Worm (Caenorhabditis elegans) whole organism, late embryonic: ENCODE results near the gene nsy-4.

ENCODE experiments used
- ama-1 ChIP-seq: fragments of 150-350 bp; optimal IDR thresholded peaks from 2 replicates; lab custom pipeline; 2014
- dmd-4 ChIP-seq: sonication (generic microtip); optimal IDR thresholded peaks from 2 replicates; lab custom pipeline; 2016; ENCODE audit warnings: borderline replicate concordance, missing genetic modification characterization, missing compliant biosample characterization
- dve-1 ChIP-seq: sonication (generic microtip); optimal IDR thresholded peaks from 2 replicates; lab custom pipeline; 2017; ENCODE audit warnings: antibody characterized with exemption, mild to moderate bottlenecking, missing genetic modification characterization, missing compliant biosample characterization
- elt-2 ChIP-seq: sonication (generic microtip); optimal IDR thresholded peaks from 2 replicates; lab custom pipeline; 2016; ENCODE audit warnings: missing genetic modification reagents, missing genetic modification characterization, missing compliant biosample characterization
- nfya-1 ChIP-seq: sonication (generic microtip); optimal IDR thresholded peaks from 2 replicates; lab custom pipeline; 2017; ENCODE audit warnings: missing genetic modification characterization, mild to moderate bottlenecking, missing compliant biosample characterization, antibody characterized with exemption, moderate library complexity
- nhr-11 ChIP-seq: fragments of 150-350 bp; optimal IDR thresholded peaks from 2 replicates; lab custom pipeline; 2014; ENCODE audit warnings: missing biosample characterization, missing genetic modification characterization
- nhr-232 ChIP-seq: sonication (generic microtip); optimal IDR thresholded peaks from 2 replicates; lab custom pipeline; 2016; ENCODE audit warnings: missing genetic modification characterization, missing compliant biosample characterization
- pag-3 ChIP-seq: sonication (generic microtip); optimal IDR thresholded peaks from 2 replicates; lab custom pipeline; 2016; ENCODE audit warnings: missing compliant biosample characterization, missing genetic modification characterization, borderline replicate concordance
- pha-4 ChIP-seq: fragments of 150-350 bp; optimal IDR thresholded peaks from 2 replicates; lab custom pipeline; 2018; ENCODE audit warnings: missing biosample characterization, missing genetic modification reagents, missing genetic modification characterization
- tbx-2 ChIP-seq: sonication (generic microtip); optimal IDR thresholded peaks from 2 replicates; lab custom pipeline; 2016; ENCODE audit warnings: missing genetic modification characterization, missing compliant biosample characterization
- ttx-3 ChIP-seq: sonication (generic microtip); optimal IDR thresholded peaks from 2 replicates; lab custom pipeline; 2016; ENCODE audit warnings: missing genetic modification reagents, missing genetic modification characterization, missing compliant biosample characterization
- ztf-16 ChIP-seq: sonication (generic microtip); optimal IDR thresholded peaks from 2 replicates; lab custom pipeline; 2017; ENCODE audit warnings: missing genetic modification characterization, missing compliant biosample characterization

DNA sequence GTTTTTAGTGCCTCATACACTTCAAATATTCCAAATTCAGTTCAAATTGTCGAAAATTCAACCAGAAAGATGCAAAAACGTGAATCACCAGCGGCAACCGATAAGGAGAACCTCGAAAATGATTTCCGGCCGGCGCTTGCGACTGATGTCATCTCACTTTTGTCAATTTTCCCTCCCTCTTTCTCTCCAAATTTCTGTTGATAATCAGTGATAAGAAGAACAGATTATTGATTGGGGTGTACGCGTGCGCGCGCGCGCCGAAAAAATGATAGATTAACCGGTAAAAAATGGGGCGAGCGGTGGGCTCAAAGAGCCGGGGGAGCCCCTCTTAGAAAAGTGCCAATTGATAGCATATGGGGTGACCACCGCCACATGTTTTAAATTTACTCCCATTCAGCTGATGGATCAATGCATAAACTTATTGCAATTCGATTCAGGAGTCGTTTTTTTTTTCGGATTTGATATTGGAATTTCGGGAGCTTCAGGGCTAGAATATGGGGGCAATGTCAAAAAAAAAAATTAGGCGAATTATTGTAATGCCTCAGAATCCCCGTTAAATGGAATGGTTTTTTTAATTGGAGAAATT lies 38.5 kb upstream of the nsy-4 start:
- TF ChIP-seq nfya-1 (tag; lab: Kevin White, UChicago) (no peak), nhr-232 (tag; lab: Kevin White, UChicago) (no peak), dve-1 (tag; lab: Kevin White, UChicago) (no peak), ttx-3 (no peak), pag-3 (tag; lab: Kevin White, UChicago) (no peak), ama-1 (no peak), tbx-2 (tag; lab: Kevin White, UChicago) (no peak), elt-2 (tag; lab: Kevin White, UChicago) (peak; percentile 45), nhr-11 (tag; lab: Kevin White, UChicago) (no peak), dmd-4 (tag; lab: Kevin White, UChicago) (no peak), pha-4 (tag; lab: Kevin White, UChicago) (no peak), ztf-16 (tag; lab: Kevin White, UChicago) (no peak)
